Worm (Caenorhabditis elegans) whole organism, mixed stage, embryonic: Measurements from ENCODE around the gene F38A1.15.

ENCODE experiments used
- M03D4.4 ChIP-seq: sonication (generic microtip); optimal IDR thresholded peaks from 2 replicates; lab custom pipeline; 2017; ENCODE audit warnings: mild to moderate bottlenecking, missing genetic modification characterization, missing compliant biosample characterization
- blmp-1 ChIP-seq: fragments of 150-350 bp; optimal IDR thresholded peaks from 2 replicates; lab custom pipeline; 2014; ENCODE audit warnings: missing biosample characterization, missing genetic modification characterization
- nhr-237 ChIP-seq: fragments of 150-350 bp; optimal IDR thresholded peaks from 2 replicates; lab custom pipeline; 2014; ENCODE audit warnings: missing biosample characterization, missing genetic modification characterization
- sptf-1 ChIP-seq: sonication (generic microtip); optimal IDR thresholded peaks from 2 replicates; lab custom pipeline; 2017; ENCODE audit warnings: mild to moderate bottlenecking, missing genetic modification characterization, moderate library complexity, missing compliant biosample characterization

DNA sequence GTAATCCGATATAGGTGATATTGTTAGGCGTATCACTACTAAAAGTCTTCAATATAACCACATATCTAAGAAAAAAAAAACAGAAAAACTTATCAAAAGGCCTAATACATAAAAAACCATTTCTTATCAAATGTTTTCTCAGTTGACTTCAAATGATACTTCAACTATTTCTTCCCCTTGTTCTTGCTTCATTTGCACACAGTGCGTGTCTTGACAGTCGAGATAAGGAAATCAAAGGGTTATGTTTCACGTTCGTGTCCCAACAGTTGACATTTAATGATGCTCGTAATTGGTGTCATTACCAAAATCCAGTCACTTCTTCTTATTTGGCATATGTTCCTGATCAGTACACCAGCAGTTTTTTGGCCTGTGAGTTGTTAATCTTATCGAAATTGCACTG, 23.5 kb upstream of the F38A1.15 start, which contains the start of gene clec-170:
- no peak for TF ChIP-seq sptf-1 (tag; lab: Kevin White, UChicago)
- TF ChIP-seq nhr-237, result no peak
- TF ChIP-seq blmp-1, result no peak
- no peak for TF ChIP-seq M03D4.4
